Fruit fly (Drosophila melanogaster): Measurements from ENCODE around the gene Fas1.
A peak's percentile ranks its signal among the peaks of the same experiment; 100 is the strongest.

The Fas1 gene

dm6 chr3R:16664144-16664825, 39.2 kb downstream of the Fas1 start:
- TF ChIP-seq usp (GFP tag; optimal IDR thresholded peaks at IDR 0.05) (no peak), Dif (GFP tag; optimal IDR thresholded peaks at IDR 0.05; ENCODE audit: partially characterized antibody) (no peak), woc (GFP tag; optimal IDR thresholded peaks at IDR 0.05) (no peak), Dfd (GFP tag; optimal IDR thresholded peaks at IDR 0.05) (no peak), N (GFP tag; optimal IDR thresholded peaks at IDR 0.05) (no peak), jim (GFP tag; optimal IDR thresholded peaks at IDR 0.05) (no peak), Myc (optimal IDR thresholded peaks at IDR 0.05) (no peak), brk (GFP tag; optimal IDR thresholded peaks at IDR 0.05) (no peak), Hnf4 (GFP tag; optimal IDR thresholded peaks at IDR 0.05) (no peak)

- TF ChIP-seq foxo (GFP tag; optimal IDR thresholded peaks at IDR 0.05), result no peak
- TF ChIP-seq h (GFP tag; optimal IDR thresholded peaks at IDR 0.05), result no peak
- no peak for TF ChIP-seq br (GFP tag; optimal IDR thresholded peaks at IDR 0.05)
- TF ChIP-seq Abd-B (GFP tag; optimal IDR thresholded peaks at IDR 0.05), result no peak
- no peak for TF ChIP-seq psq (GFP tag; optimal IDR thresholded peaks at IDR 0.05)
Measured at dm6 chr3R:16672213-16672706, 47.2 kb downstream of the Fas1 start.

dm6 chr3R:16673184-16673583, 48.1 kb downstream of the Fas1 start:
- no peak for TF ChIP-seq fru (GFP tag; optimal IDR thresholded peaks at IDR 0.05)
- TF ChIP-seq psq (GFP tag; optimal IDR thresholded peaks at IDR 0.05), result no peak
- TF ChIP-seq Dfd (GFP tag; optimal IDR thresholded peaks at IDR 0.05), result no peak
- TF ChIP-seq Hnf4 (GFP tag; optimal IDR thresholded peaks at IDR 0.05), result no peak
- no peak for TF ChIP-seq GATAd (GFP tag; optimal IDR thresholded peaks at IDR 0.05)
- TF ChIP-seq OdsH (GFP tag; optimal IDR thresholded peaks at IDR 0.05), result no peak
- no peak for TF ChIP-seq dmrt93B (GFP tag; optimal IDR thresholded peaks at IDR 0.05)
- no peak for TF ChIP-seq usp (GFP tag; optimal IDR thresholded peaks at IDR 0.05)
- no peak for TF ChIP-seq rgr (GFP tag; optimal IDR thresholded peaks at IDR 0.05)
- TF ChIP-seq Sp1 (GFP tag; optimal IDR thresholded peaks at IDR 0.05), result no peak
- TF ChIP-seq sv (GFP tag; optimal IDR thresholded peaks at IDR 0.05), result no peak

dm6 chr3R:16676518-16676917, 51.5 kb downstream of the Fas1 start:
- TF ChIP-seq Vsx2 (GFP tag; optimal IDR thresholded peaks at IDR 0.05; ENCODE audit: partially characterized antibody), result no peak
- peak; percentile 8 for TF ChIP-seq ey (GFP tag; optimal IDR thresholded peaks at IDR 0.05)

dm6 chr3R:16677934-16678333, 52.9 kb downstream of the Fas1 start:
- TF ChIP-seq h (GFP tag; optimal IDR thresholded peaks at IDR 0.05), result no peak

dm6 chr3R:16682901-16683300, 57.9 kb downstream of the Fas1 start:
- no peak for TF ChIP-seq dsf (GFP tag; optimal IDR thresholded peaks at IDR 0.05; ENCODE audit: borderline replicate concordance)
- no peak for TF ChIP-seq CG32264 (GFP tag; optimal IDR thresholded peaks at IDR 0.05)
- TF ChIP-seq usp (GFP tag; optimal IDR thresholded peaks at IDR 0.05), result no peak
- no peak for TF ChIP-seq Mio (GFP tag; optimal IDR thresholded peaks at IDR 0.05)
- no peak for TF ChIP-seq jim (GFP tag; optimal IDR thresholded peaks at IDR 0.05)
- no peak for TF ChIP-seq Sp1 (GFP tag; optimal IDR thresholded peaks at IDR 0.05)
- TF ChIP-seq woc (GFP tag; optimal IDR thresholded peaks at IDR 0.05), result no peak
- no peak for TF ChIP-seq sv (GFP tag; optimal IDR thresholded peaks at IDR 0.05)
- no peak for TF ChIP-seq Hr83 (GFP tag; optimal IDR thresholded peaks at IDR 0.05; ENCODE audit: poor library complexity, severe bottlenecking)
- TF ChIP-seq Dif (GFP tag; optimal IDR thresholded peaks at IDR 0.05; ENCODE audit: partially characterized antibody), result no peak
- TF ChIP-seq sage (GFP tag; optimal IDR thresholded peaks at IDR 0.05), result no peak
- no peak for TF ChIP-seq dl (GFP tag; optimal IDR thresholded peaks at IDR 0.05; ENCODE audit: insufficient read depth in 1 of 2, partially characterized antibody in 2 of 2)
- TF ChIP-seq lola (GFP tag; optimal IDR thresholded peaks at IDR 0.05), result no peak
- no peak for TF ChIP-seq Myc (optimal IDR thresholded peaks at IDR 0.05)
